Worm (Caenorhabditis elegans) whole organism, late embryonic: ENCODE measurements around the gene Y55B1BL.1.
A peak's percentile ranks its signal among the peaks of the same experiment; 100 is the strongest.

ENCODE experiments used
- C38D4.7 ChIP-seq: fragments of 200-800 bp; sonication (Bioruptor generic); optimal IDR thresholded peaks from 2 replicates; lab custom pipeline; 2018; ENCODE audit warnings: mild to moderate bottlenecking, missing genetic modification characterization, moderate library complexity, missing compliant biosample characterization
- K02D7.2 ChIP-seq: sonication (generic microtip); optimal IDR thresholded peaks from 2 replicates; lab custom pipeline; 2017; ENCODE audit warnings: mild to moderate bottlenecking, missing genetic modification characterization, missing compliant biosample characterization
- T23F11.4 ChIP-seq: fragments of 200-800 bp; sonication (Bioruptor generic); optimal IDR thresholded peaks from 2 replicates; lab custom pipeline; 2018; ENCODE audit warnings: mild to moderate bottlenecking, missing genetic modification characterization, missing compliant biosample characterization
- ceh-19 ChIP-seq: fragments of 200-800 bp; sonication (Bioruptor generic); optimal IDR thresholded peaks from 2 replicates; lab custom pipeline; 2018; ENCODE audit warnings: mild to moderate bottlenecking, missing genetic modification characterization, missing compliant biosample characterization
- ceh-24 ChIP-seq: sonication (generic microtip); optimal IDR thresholded peaks from 2 replicates; lab custom pipeline; 2016; ENCODE audit warnings: mild to moderate bottlenecking, missing genetic modification characterization, missing compliant biosample characterization
- ceh-6 ChIP-seq: fragments of 200-800 bp; sonication (Bioruptor generic); optimal IDR thresholded peaks from 2 replicates; lab custom pipeline; 2018; ENCODE audit warnings: mild to moderate bottlenecking, missing genetic modification characterization, missing compliant biosample characterization
- ceh-9 ChIP-seq: sonication (generic microtip); optimal IDR thresholded peaks from 2 replicates; lab custom pipeline; 2016; ENCODE audit warnings: mild to moderate bottlenecking, missing genetic modification characterization, inconsistent platforms, missing compliant biosample characterization
- che-1 ChIP-seq: sonication (generic microtip); optimal IDR thresholded peaks from 2 replicates; lab custom pipeline; 2016; ENCODE audit warnings: mild to moderate bottlenecking, missing genetic modification characterization, missing compliant biosample characterization
- elt-4 ChIP-seq: sonication (generic microtip); optimal IDR thresholded peaks from 2 replicates; lab custom pipeline; 2016; ENCODE audit warnings: missing genetic modification characterization, missing compliant biosample characterization
- fax-1 ChIP-seq: sonication (generic microtip); optimal IDR thresholded peaks from 2 replicates; lab custom pipeline; 2016; ENCODE audit warnings: missing genotype, missing genetic modification characterization, missing compliant biosample characterization
- fkh-10 ChIP-seq: fragments of 150-350 bp; optimal IDR thresholded peaks from 2 replicates; lab custom pipeline; 2014; ENCODE audit warnings: missing biosample characterization, missing genetic modification reagents, missing genetic modification characterization
- gmeb-2 ChIP-seq: sonication (generic microtip); optimal IDR thresholded peaks from 2 replicates; lab custom pipeline; 2016; ENCODE audit warnings: missing genetic modification characterization, inconsistent platforms, missing compliant biosample characterization
- hlh-13 ChIP-seq: fragments of 200-800 bp; sonication (Bioruptor generic); optimal IDR thresholded peaks from 2 replicates; lab custom pipeline; 2018; ENCODE audit warnings: mild to moderate bottlenecking, missing genetic modification characterization, missing compliant biosample characterization
- hlh-8 ChIP-seq: sonication (generic microtip); optimal IDR thresholded peaks from 2 replicates; lab custom pipeline; 2016; ENCODE audit warnings: missing genotype, missing genetic modification characterization, missing compliant biosample characterization
- lin-11 ChIP-seq: fragments of 200-800 bp; sonication (Bioruptor generic); optimal IDR thresholded peaks from 2 replicates; lab custom pipeline; 2018; ENCODE audit warnings: mild to moderate bottlenecking, missing genetic modification characterization, missing compliant biosample characterization
- mec-3 ChIP-seq: sonication (generic microtip); optimal IDR thresholded peaks from 2 replicates; lab custom pipeline; 2016; ENCODE audit warnings: borderline replicate concordance, missing genetic modification characterization, missing compliant biosample characterization
- nhr-232 ChIP-seq: sonication (generic microtip); optimal IDR thresholded peaks from 2 replicates; lab custom pipeline; 2016; ENCODE audit warnings: missing genetic modification characterization, missing compliant biosample characterization
- pat-9 ChIP-seq: fragments of 200-800 bp; sonication (Bioruptor generic); optimal IDR thresholded peaks from 2 replicates; lab custom pipeline; 2018; ENCODE audit warnings: mild to moderate bottlenecking, missing genetic modification characterization, moderate library complexity, missing compliant biosample characterization
- pax-1 ChIP-seq: fragments of 150-350 bp; optimal IDR thresholded peaks from 2 replicates; lab custom pipeline; 2014; ENCODE audit warnings: missing biosample characterization, missing genetic modification characterization
- pha-2 ChIP-seq: sonication (generic microtip); optimal IDR thresholded peaks from 2 replicates; lab custom pipeline; 2017; ENCODE audit warnings: mild to moderate bottlenecking, missing genetic modification characterization, missing compliant biosample characterization
- pros-1 ChIP-seq: fragments of 150-350 bp; optimal IDR thresholded peaks from 2 replicates; lab custom pipeline; 2014; ENCODE audit warnings: missing biosample characterization, missing genetic modification reagents, missing genetic modification characterization
- ref-2 ChIP-seq: sonication (generic microtip); optimal IDR thresholded peaks from 2 replicates; lab custom pipeline; 2016; ENCODE audit warnings: missing genetic modification characterization, missing compliant biosample characterization
- sox-4 ChIP-seq: sonication (generic microtip); optimal IDR thresholded peaks from 2 replicates; lab custom pipeline; 2017; ENCODE audit warnings: mild to moderate bottlenecking, missing genetic modification characterization, inconsistent platforms, missing compliant biosample characterization
- tbx-2 ChIP-seq: sonication (generic microtip); optimal IDR thresholded peaks from 2 replicates; lab custom pipeline; 2016; ENCODE audit warnings: missing genetic modification characterization, missing compliant biosample characterization
- zip-5 ChIP-seq: sonication (generic microtip); optimal IDR thresholded peaks from 2 replicates; lab custom pipeline; 2016; ENCODE audit warnings: missing genetic modification characterization, missing compliant biosample characterization

The Y55B1BL.1 gene

ce11 chrIII:437033-437432 is 34.8 kb downstream of the Y55B1BL.1 start:
- no peak for TF ChIP-seq mec-3 (tag; lab: Kevin White, UChicago)
- no peak for TF ChIP-seq fkh-10 (GFP tag; lab: Kevin White, UChicago)

- TF ChIP-seq elt-4 (tag; lab: Kevin White, UChicago) (no peak), zip-5 (tag; lab: Kevin White, UChicago) (no peak)
- TF ChIP-seq, all 69 proteins: peak for 0
These were observed 37.7 kb downstream of the Y55B1BL.1 start, which contains the start of gene affl-1 for ce11 chrIII:439926-440325. Gene affl-1, plus strand, starts transcription at chrIII:440226.

ce11 chrIII:444101-444500 is 41.9 kb downstream of the Y55B1BL.1 start, which contains the start of gene Y55B1BR.8:
Gene Y55B1BR.8, plus strand, starts transcription at chrIII:444401.
- no peak for TF ChIP-seq fax-1
- TF ChIP-seq sox-4 (tag; lab: Kevin White, UChicago) = no peak
- TF ChIP-seq gmeb-2 (tag; lab: Kevin White, UChicago) = no peak
- TF ChIP-seq ref-2 (tag; lab: Kevin White, UChicago) = no peak
- TF ChIP-seq C38D4.7 (GFP tag; lab: Kevin White, UChicago) = no peak
- no peak for TF ChIP-seq pax-1 (tag; lab: Kevin White, UChicago)
- no peak for TF ChIP-seq nhr-232

ce11 chrIII:445515-445914 is 43.3 kb downstream of the Y55B1BL.1 start:
- TF ChIP-seq sox-4 (tag; lab: Kevin White, UChicago) = peak; percentile 48
- TF ChIP-seq pha-2 = peak; percentile 45
- TF ChIP-seq C38D4.7 (GFP tag; lab: Kevin White, UChicago) = peak; percentile 40
- TF ChIP-seq gmeb-2 (tag; lab: Kevin White, UChicago) = peak; percentile 54
- peak; percentile 37 for TF ChIP-seq lin-11 (tag; lab: Kevin White, UChicago)
- peak; percentile 59 for TF ChIP-seq hlh-13 (GFP tag; lab: Kevin White, UChicago)
- peak; percentile 48 for TF ChIP-seq K02D7.2 (tag; lab: Kevin White, UChicago)
- peak; percentile 50 for TF ChIP-seq che-1 (tag; lab: Kevin White, UChicago)
- TF ChIP-seq pat-9 = peak; percentile 21
- TF ChIP-seq T23F11.4 (GFP tag; lab: Kevin White, UChicago) = peak; percentile 3
- TF ChIP-seq ceh-6 (GFP tag; lab: Kevin White, UChicago) = peak; percentile 62
- TF ChIP-seq ceh-19 = peak; percentile 25
- peak; percentile 4 for TF ChIP-seq ceh-24
- TF ChIP-seq, all 69 proteins: peak for 13; not testable (repeated sequence) for 56

- TF ChIP-seq ceh-6 (GFP tag; lab: Kevin White, UChicago) = no peak
- TF ChIP-seq hlh-8 (tag; lab: Kevin White, UChicago) = no peak
- TF ChIP-seq ceh-9 (tag; lab: Kevin White, UChicago) = no peak
- no peak for TF ChIP-seq tbx-2 (tag; lab: Kevin White, UChicago)
- no peak for TF ChIP-seq pros-1 (tag; lab: Kevin White, UChicago)
These were observed 44.7 kb downstream of the Y55B1BL.1 start for ce11 chrIII:446860-447259.
